Worm (Caenorhabditis elegans): Measurements from ENCODE around the gene W01B6.4.

The W01B6.4 gene

ce11 chrIV:10067541-10067940 lies 7.7 kb upstream of the W01B6.4 start, which contains the start of gene cwn-2:
TSS of gene cwn-2 (plus strand) at chrIV:10067816.
- TF ChIP-seq cog-1 (tag; optimal IDR thresholded peaks at IDR 0.05) (no peak), med-1 (GFP tag; optimal IDR thresholded peaks at IDR 0.05; ENCODE audit: insufficient read depth) (no peak), flt-1 (GFP tag; IDR thresholded peaks at IDR 0.05) (no peak), T22C8.4 (GFP tag; IDR thresholded peaks at IDR 0.05) (no peak), tab-1 (GFP tag; IDR thresholded peaks at IDR 0.05) (no peak), ztf-23 (GFP tag; IDR thresholded peaks at IDR 0.05) (no peak)

ce11 chrIV:10068266-10068665 lies 7.0 kb upstream of the W01B6.4 start:
- TF ChIP-seq tab-1 (GFP tag; IDR thresholded peaks at IDR 0.05): no peak
- TF ChIP-seq flt-1 (GFP tag; IDR thresholded peaks at IDR 0.05): no peak
- no peak for TF ChIP-seq med-1 (GFP tag; optimal IDR thresholded peaks at IDR 0.05; ENCODE audit: insufficient read depth)
- no peak for TF ChIP-seq klf-2 (GFP tag; conservative IDR thresholded peaks at IDR 0.05)

- TF ChIP-seq ztf-23 (GFP tag; IDR thresholded peaks at IDR 0.05): no peak
- no peak for TF ChIP-seq med-1 (GFP tag; optimal IDR thresholded peaks at IDR 0.05; ENCODE audit: insufficient read depth)
- TF ChIP-seq cog-1 (tag; optimal IDR thresholded peaks at IDR 0.05): no peak
- TF ChIP-seq T22C8.4 (GFP tag; IDR thresholded peaks at IDR 0.05): no peak
- TF ChIP-seq klf-2 (GFP tag; conservative IDR thresholded peaks at IDR 0.05): no peak
- no peak for TF ChIP-seq ref-1 (GFP tag; conservative IDR thresholded peaks at IDR 0.05)
- TF ChIP-seq flt-1 (GFP tag; IDR thresholded peaks at IDR 0.05): no peak
- no peak for TF ChIP-seq tab-1 (GFP tag; IDR thresholded peaks at IDR 0.05)
- TF ChIP-seq ztf-29 (GFP tag; IDR thresholded peaks at IDR 0.05): no peak
Measured at ce11 chrIV:10072527-10072926, 2.7 kb upstream of the W01B6.4 start, which contains the start of gene W01B6.3. TSS of gene W01B6.3 (minus strand) at chrIV:10072627.

- no peak for TF ChIP-seq ztf-29 (GFP tag; IDR thresholded peaks at IDR 0.05)
- no peak for TF ChIP-seq med-1 (GFP tag; optimal IDR thresholded peaks at IDR 0.05; ENCODE audit: insufficient read depth)
- TF ChIP-seq flt-1 (GFP tag; IDR thresholded peaks at IDR 0.05): no peak
- no peak for TF ChIP-seq tab-1 (GFP tag; IDR thresholded peaks at IDR 0.05)
- TF ChIP-seq T22C8.4 (GFP tag; IDR thresholded peaks at IDR 0.05): no peak
- TF ChIP-seq klf-2 (GFP tag; conservative IDR thresholded peaks at IDR 0.05): no peak
- no peak for TF ChIP-seq cog-1 (tag; optimal IDR thresholded peaks at IDR 0.05)
- no peak for TF ChIP-seq ztf-23 (GFP tag; IDR thresholded peaks at IDR 0.05)
- TF ChIP-seq ref-1 (GFP tag; conservative IDR thresholded peaks at IDR 0.05): no peak
Measured at ce11 chrIV:10075899-10076298, 639 bp downstream of the W01B6.4 start, which contains the start of gene W01B6.5. TSS of gene W01B6.5 (plus strand) at chrIV:10076199.

- TF ChIP-seq klf-2 (GFP tag; conservative IDR thresholded peaks at IDR 0.05): no peak
- no peak for TF ChIP-seq cog-1 (tag; optimal IDR thresholded peaks at IDR 0.05)
- TF ChIP-seq ref-1 (GFP tag; conservative IDR thresholded peaks at IDR 0.05): no peak
- TF ChIP-seq med-1 (GFP tag; optimal IDR thresholded peaks at IDR 0.05; ENCODE audit: insufficient read depth): no peak
- TF ChIP-seq ztf-23 (GFP tag; IDR thresholded peaks at IDR 0.05): no peak
- TF ChIP-seq tab-1 (GFP tag; IDR thresholded peaks at IDR 0.05): no peak
Measured at ce11 chrIV:10078003-10078402, 2.7 kb downstream of the W01B6.4 start.

ce11 chrIV:10080816-10081215 lies 5.6 kb downstream of the W01B6.4 start, which contains the start of gene W01B6.6:
TSS of gene W01B6.6 (plus strand) at chrIV:10081116.
- no peak for TF ChIP-seq klf-2 (GFP tag; conservative IDR thresholded peaks at IDR 0.05)
- TF ChIP-seq ref-1 (GFP tag; conservative IDR thresholded peaks at IDR 0.05): no peak
- no peak for TF ChIP-seq T22C8.4 (GFP tag; IDR thresholded peaks at IDR 0.05)
- no peak for TF ChIP-seq flt-1 (GFP tag; IDR thresholded peaks at IDR 0.05)
- TF ChIP-seq ztf-29 (GFP tag; IDR thresholded peaks at IDR 0.05): no peak
- TF ChIP-seq ztf-23 (GFP tag; IDR thresholded peaks at IDR 0.05): no peak
- no peak for TF ChIP-seq cog-1 (tag; optimal IDR thresholded peaks at IDR 0.05)
- no peak for TF ChIP-seq tab-1 (GFP tag; IDR thresholded peaks at IDR 0.05)
- no peak for TF ChIP-seq med-1 (GFP tag; optimal IDR thresholded peaks at IDR 0.05; ENCODE audit: insufficient read depth)

ce11 chrIV:10084323-10084959 lies 9.2 kb downstream of the W01B6.4 start, which contains the start of gene W01B6.8:
TSS of gene W01B6.8 (minus strand) at chrIV:10084373.
- no peak for TF ChIP-seq klf-2 (GFP tag; conservative IDR thresholded peaks at IDR 0.05)
- TF ChIP-seq ztf-23 (GFP tag; IDR thresholded peaks at IDR 0.05): no peak
- no peak for TF ChIP-seq tab-1 (GFP tag; IDR thresholded peaks at IDR 0.05)
- no peak for TF ChIP-seq cog-1 (tag; optimal IDR thresholded peaks at IDR 0.05)
- no peak for TF ChIP-seq med-1 (GFP tag; optimal IDR thresholded peaks at IDR 0.05; ENCODE audit: insufficient read depth)
- no peak for TF ChIP-seq ztf-29 (GFP tag; IDR thresholded peaks at IDR 0.05)

ce11 chrIV:10085401-10086187 lies 10.3 kb downstream of the W01B6.4 start, which contains the start of the genes col-2 and ndc-80:
TSS of gene col-2 (minus strand) at chrIV:10085451.
TSS of gene ndc-80 (plus strand) at chrIV:10086137.
- TF ChIP-seq flt-1 (GFP tag; IDR thresholded peaks at IDR 0.05): peak; percentile 61; the same call in 1 of the 2 replicates
- TF ChIP-seq tab-1 (GFP tag; IDR thresholded peaks at IDR 0.05): no peak

- TF ChIP-seq ztf-29 (GFP tag; IDR thresholded peaks at IDR 0.05) (no peak), tab-1 (GFP tag; IDR thresholded peaks at IDR 0.05) (no peak), klf-2 (GFP tag; conservative IDR thresholded peaks at IDR 0.05) (no peak), cog-1 (tag; optimal IDR thresholded peaks at IDR 0.05) (no peak), med-1 (GFP tag; optimal IDR thresholded peaks at IDR 0.05; ENCODE audit: insufficient read depth) (no peak), ztf-23 (GFP tag; IDR thresholded peaks at IDR 0.05) (no peak), flt-1 (GFP tag; IDR thresholded peaks at IDR 0.05) (no peak)
Measured at ce11 chrIV:10089777-10090176, 14.5 kb downstream of the W01B6.4 start, which contains the start of gene ttr-39. TSS of gene ttr-39 (minus strand) at chrIV:10089877.
